Worm (Caenorhabditis elegans): Measurements from ENCODE around the gene ZK836.3.

- TF ChIP-seq ets-7 (tag; optimal IDR thresholded peaks at IDR 0.05), result no peak
- TF ChIP-seq ama-1 (optimal IDR thresholded peaks at IDR 0.05), result no peak
- TF ChIP-seq pes-1 (GFP tag; IDR thresholded peaks at IDR 0.05), result no peak
- TF ChIP-seq scrt-1 (GFP tag; IDR thresholded peaks at IDR 0.05), result no peak
- TF ChIP-seq ceh-36 (tag; optimal IDR thresholded peaks at IDR 0.05), result no peak
- TF ChIP-seq B0310.2 (tag; optimal IDR thresholded peaks at IDR 0.05), result no peak
Measured at ce11 chrV:12159975-12160374, 35.8 kb downstream of the ZK836.3 start.
